Fruit fly (Drosophila melanogaster): Measurements from ENCODE around the gene CG15283.

dm6 chr2L:14486066-14486753, 35.5 kb upstream of the CG15283 start:
- TF ChIP-seq CG16779 (tag; optimal IDR thresholded peaks at IDR 0.05) = no peak
- TF ChIP-seq Met (GFP tag; optimal IDR thresholded peaks at IDR 0.05) = no peak
- no peak for TF ChIP-seq Eip75B (GFP tag; optimal IDR thresholded peaks at IDR 0.05)
- no peak for TF ChIP-seq spab (GFP tag; optimal IDR thresholded peaks at IDR 0.05)
- TF ChIP-seq CG11902 (GFP tag; optimal IDR thresholded peaks at IDR 0.05) = no peak
- TF ChIP-seq ss (GFP tag; optimal IDR thresholded peaks at IDR 0.05) = no peak
- TF ChIP-seq CG6276 (GFP tag; optimal IDR thresholded peaks at IDR 0.05) = no peak
- TF ChIP-seq Hr39 (GFP tag; optimal IDR thresholded peaks at IDR 0.05) = no peak
- TF ChIP-seq Sox102F (GFP tag; optimal IDR thresholded peaks at IDR 0.05) = no peak
- no peak for TF ChIP-seq CG31627 (GFP tag; optimal IDR thresholded peaks at IDR 0.05)
- no peak for TF ChIP-seq CG8632 (GFP tag; optimal IDR thresholded peaks at IDR 0.05)
- no peak for TF ChIP-seq CG6808 (GFP tag; optimal IDR thresholded peaks at IDR 0.05)

All from whole organism, prepupa.